Fruit fly (Drosophila melanogaster): Measurements from ENCODE around the gene Jig.

- no peak for TF ChIP-seq Clk (GFP tag; optimal IDR thresholded peaks at IDR 0.05)
- peak; percentile 97 for TF ChIP-seq kay (GFP tag; ENCODE audit: borderline replicate concordance)
- TF ChIP-seq cnc (optimal IDR thresholded peaks at IDR 0.05) = no peak
- no peak for TF ChIP-seq Hr96 (GFP tag; optimal IDR thresholded peaks at IDR 0.05)
- TF ChIP-seq CG7101 (tag; optimal IDR thresholded peaks at IDR 0.05) = no peak
- no peak for TF ChIP-seq ovo (GFP tag; optimal IDR thresholded peaks at IDR 0.05)
- no peak for TF ChIP-seq toe (GFP tag; optimal IDR thresholded peaks at IDR 0.05)
- TF ChIP-seq cic (GFP tag; optimal IDR thresholded peaks at IDR 0.05) = peak; percentile 12
- TF ChIP-seq CG5204 (GFP tag; optimal IDR thresholded peaks at IDR 0.05) = no peak
Observed at dm6 chr3R:14567796-14568195, 7.1 kb downstream of the Jig start.

All from whole organism, adult.